Fruit fly (Drosophila melanogaster) whole organism, prepupa: ENCODE data around the gene Lsp1gamma.

Experiments
- Blimp-1 ChIP-seq: fragments of 200-800 bp; sonication (Bioruptor generic); optimal IDR thresholded peaks from 3 replicates; lab custom pipeline; 2017; ENCODE audit warnings: missing biosample characterization, missing genetic modification characterization, mild to moderate bottlenecking, moderate library complexity, missing genetic modification reagents
- CG10631 ChIP-seq: fragments of 200-800 bp; sonication (Bioruptor generic); optimal IDR thresholded peaks from 2 replicates; lab custom pipeline; 2016; ENCODE audit warnings: missing biosample characterization, missing genetic modification characterization
- CG10669 ChIP-seq: fragments of 200-800 bp; sonication (Bioruptor generic); optimal IDR thresholded peaks from 3 replicates; lab custom pipeline; 2018; ENCODE audit warnings: missing biosample characterization, mild to moderate bottlenecking, missing genetic modification characterization, moderate library complexity
- CG11294 ChIP-seq: fragments of 200-800 bp; sonication (Bioruptor generic); IDR thresholded peaks from 2 replicates; pipeline ENCODE4 v1.3.6; 2022; ENCODE audit warnings: missing biosample characterization, missing genetic modification characterization
- CG11762 ChIP-seq: fragments of 200-800 bp; sonication (Bioruptor generic); optimal IDR thresholded peaks from 3 replicates; lab custom pipeline; 2016; ENCODE audit warnings: missing biosample characterization, missing genetic modification characterization; ENCODE audit not compliant: insufficient read depth
- CG11902 ChIP-seq: fragments of 200-800 bp; sonication (Bioruptor generic); optimal IDR thresholded peaks from 3 replicates; lab custom pipeline; 2016; ENCODE audit warnings: missing biosample characterization, missing genetic modification characterization
- CG15336 ChIP-seq: fragments of 200-800 bp; sonication (Bioruptor generic); IDR thresholded peaks from 2 replicates; pipeline ENCODE4 v1.3.6; 2022; ENCODE audit warnings: missing biosample characterization, missing genetic modification characterization
- CG1621 ChIP-seq: fragments of 200-800 bp; sonication (Bioruptor generic); optimal IDR thresholded peaks from 3 replicates; lab custom pipeline; 2018; ENCODE audit warnings: missing biosample characterization, mild to moderate bottlenecking, missing genetic modification characterization
- CG16779 ChIP-seq: fragments of 200-800 bp; sonication (Bioruptor generic); optimal IDR thresholded peaks from 3 replicates; lab custom pipeline; 2017; ENCODE audit warnings: missing biosample characterization, mild to moderate bottlenecking, missing genetic modification characterization
- CG3032 ChIP-seq: fragments of 200-800 bp; optimal IDR thresholded peaks from 2 replicates; lab custom pipeline; 2019; ENCODE audit warnings: missing biosample characterization, mild to moderate bottlenecking, missing genetic modification characterization, moderate library complexity
- CG32006 ChIP-seq: fragments of 200-800 bp; sonication (Bioruptor generic); optimal IDR thresholded peaks from 3 replicates; lab custom pipeline; 2017; ENCODE audit warnings: missing biosample characterization, mild to moderate bottlenecking, missing genetic modification characterization
- CG34406 ChIP-seq: fragments of 200-800 bp; sonication (Bioruptor generic); optimal IDR thresholded peaks from 3 replicates; lab custom pipeline; 2016; ENCODE audit warnings: missing biosample characterization, missing genetic modification characterization
- CG3919 ChIP-seq: fragments of 200-800 bp; sonication (Bioruptor generic); optimal IDR thresholded peaks from 3 replicates; lab custom pipeline; 2016; ENCODE audit warnings: missing biosample characterization, missing genetic modification characterization
- CG6163 ChIP-seq: fragments of 200-800 bp; sonication (Bioruptor generic); IDR thresholded peaks from 3 replicates; pipeline ENCODE4 v1.3.6; 2022; ENCODE audit warnings: missing biosample characterization, missing genetic modification characterization
- CG6276 ChIP-seq: fragments of 200-800 bp; sonication (Bioruptor generic); optimal IDR thresholded peaks from 2 replicates; lab custom pipeline; 2017; ENCODE audit warnings: missing biosample characterization, mild to moderate bottlenecking, missing genetic modification characterization
- CG6792 ChIP-seq: fragments of 200-800 bp; sonication (Bioruptor generic); optimal IDR thresholded peaks from 3 replicates; lab custom pipeline; 2016; ENCODE audit warnings: missing biosample characterization, missing genetic modification characterization
- CG6808 ChIP-seq: fragments of 200-800 bp; sonication (Bioruptor generic); optimal IDR thresholded peaks from 3 replicates; lab custom pipeline; 2017; ENCODE audit warnings: missing biosample characterization, missing genetic modification characterization, mild to moderate bottlenecking, moderate library complexity, missing genetic modification reagents
- CG7368 ChIP-seq: fragments of 200-800 bp; sonication (Bioruptor generic); optimal IDR thresholded peaks from 3 replicates; lab custom pipeline; 2016; ENCODE audit warnings: missing biosample characterization, missing genetic modification characterization
- CG8119 ChIP-seq: fragments of 200-800 bp; sonication (Bioruptor generic); IDR thresholded peaks from 3 replicates; pipeline ENCODE4 v1.3.6; 2022; ENCODE audit warnings: missing biosample characterization, missing genetic modification characterization
- CG8319 ChIP-seq: fragments of 200-800 bp; sonication (Bioruptor generic); optimal IDR thresholded peaks from 3 replicates; lab custom pipeline; 2016; ENCODE audit warnings: missing biosample characterization, missing genetic modification characterization
- CG8632 ChIP-seq: fragments of 200-800 bp; sonication (Bioruptor generic); optimal IDR thresholded peaks from 3 replicates; lab custom pipeline; 2016; ENCODE audit warnings: missing biosample characterization, missing genetic modification characterization
- CG9139 ChIP-seq: fragments of 200-800 bp; sonication (Bioruptor generic); optimal IDR thresholded peaks from 3 replicates; lab custom pipeline; 2017; ENCODE audit warnings: missing biosample characterization, mild to moderate bottlenecking, missing genetic modification characterization
- Eip75B ChIP-seq: fragments of 200-800 bp; sonication (Bioruptor generic); optimal IDR thresholded peaks from 3 replicates; lab custom pipeline; 2016; ENCODE audit warnings: missing biosample characterization, missing genetic modification characterization
- Eip93F ChIP-seq: fragments of 200-800 bp; sonication (Bioruptor generic); optimal IDR thresholded peaks from 2 replicates; lab custom pipeline; 2016; ENCODE audit warnings: missing biosample characterization, mild to moderate bottlenecking, missing genetic modification characterization
- Ets21C ChIP-seq: fragments of 200-800 bp; sonication (Bioruptor generic); optimal IDR thresholded peaks from 3 replicates; lab custom pipeline; 2016; ENCODE audit warnings: missing biosample characterization, missing genetic modification characterization
- Ets96B ChIP-seq: fragments of 200-800 bp; optimal IDR thresholded peaks from 2 replicates; lab custom pipeline; 2019; ENCODE audit warnings: missing biosample characterization, mild to moderate bottlenecking, missing genetic modification characterization, moderate library complexity
- Hr38 ChIP-seq: sonication (Bioruptor generic); optimal IDR thresholded peaks from 2 replicates; lab custom pipeline; 2016; ENCODE audit warnings: missing biosample characterization, missing genetic modification characterization
- Hr4 ChIP-seq: fragments of 200-800 bp; sonication (Bioruptor generic); optimal IDR thresholded peaks from 3 replicates; lab custom pipeline; 2016; ENCODE audit warnings: missing biosample characterization, missing genetic modification characterization
- Lpt ChIP-seq: fragments of 200-800 bp; sonication (Bioruptor generic); optimal IDR thresholded peaks from 3 replicates; lab custom pipeline; 2016; ENCODE audit warnings: missing biosample characterization, missing genetic modification characterization
- Met ChIP-seq: fragments of 200-800 bp; sonication (Bioruptor generic); optimal IDR thresholded peaks from 3 replicates; lab custom pipeline; 2016; ENCODE audit warnings: missing biosample characterization, missing genetic modification characterization
- OdsH ChIP-seq: fragments of 200-800 bp; sonication (Bioruptor generic); optimal IDR thresholded peaks from 3 replicates; lab custom pipeline; 2016; ENCODE audit warnings: missing biosample characterization, missing genetic modification characterization
- Smox ChIP-seq: fragments of 200-800 bp; sonication (Bioruptor generic); optimal IDR thresholded peaks from 3 replicates; lab custom pipeline; 2016; ENCODE audit warnings: missing biosample characterization, missing genetic modification characterization
- Sox102F ChIP-seq: fragments of 200-800 bp; sonication (Bioruptor generic); optimal IDR thresholded peaks from 2 replicates; lab custom pipeline; 2016; ENCODE audit warnings: missing biosample characterization, mild to moderate bottlenecking, missing genetic modification characterization
- Sox14 ChIP-seq: fragments of 200-800 bp; sonication (Bioruptor generic); optimal IDR thresholded peaks from 3 replicates; lab custom pipeline; 2016; ENCODE audit warnings: missing biosample characterization, missing genetic modification characterization
- Sox15 ChIP-seq: fragments of 200-800 bp; sonication (Bioruptor generic); optimal IDR thresholded peaks from 3 replicates; lab custom pipeline; 2016; ENCODE audit warnings: missing biosample characterization, missing genetic modification characterization
- achi ChIP-seq: fragments of 200-800 bp; sonication (Bioruptor generic); optimal IDR thresholded peaks from 3 replicates; lab custom pipeline; 2016; ENCODE audit warnings: missing biosample characterization, missing genetic modification characterization
- acj6 ChIP-seq: fragments of 200-800 bp; sonication (Bioruptor generic); optimal IDR thresholded peaks from 3 replicates; lab custom pipeline; 2016; ENCODE audit warnings: missing biosample characterization, missing genetic modification characterization
- cyc ChIP-seq: fragments of 200-800 bp; sonication (Bioruptor generic); optimal IDR thresholded peaks from 3 replicates; lab custom pipeline; 2016; ENCODE audit warnings: missing biosample characterization, missing genetic modification characterization
- dac ChIP-seq: fragments of 200-800 bp; sonication (Bioruptor generic); optimal IDR thresholded peaks from 2 replicates; lab custom pipeline; 2017; ENCODE audit warnings: missing biosample characterization, mild to moderate bottlenecking, missing genetic modification characterization
- eg ChIP-seq: fragments of 200-800 bp; sonication (Bioruptor generic); IDR thresholded peaks from 3 replicates; pipeline ENCODE4 v1.3.6; 2022; ENCODE audit warnings: missing biosample characterization, missing genetic modification characterization
- esn ChIP-seq: fragments of 200-800 bp; sonication (Bioruptor generic); optimal IDR thresholded peaks from 2 replicates; lab custom pipeline; 2016; ENCODE audit warnings: missing biosample characterization, mild to moderate bottlenecking, missing genetic modification characterization, moderate library complexity
- fd85E ChIP-seq: fragments of 200-800 bp; sonication (Bioruptor generic); optimal IDR thresholded peaks from 3 replicates; lab custom pipeline; 2016; ENCODE audit warnings: missing biosample characterization, missing genetic modification characterization
- fkh ChIP-seq: fragments of 200-800 bp; sonication (Bioruptor generic); optimal IDR thresholded peaks from 3 replicates; lab custom pipeline; 2017; ENCODE audit warnings: missing biosample characterization, mild to moderate bottlenecking, missing genetic modification characterization, moderate library complexity
- lz ChIP-seq: fragments of 200-800 bp; sonication (Bioruptor generic); optimal IDR thresholded peaks from 3 replicates; lab custom pipeline; 2016; ENCODE audit warnings: missing biosample characterization, missing genetic modification characterization
- net ChIP-seq: fragments of 200-800 bp; sonication (Bioruptor generic); optimal IDR thresholded peaks from 3 replicates; lab custom pipeline; 2016; ENCODE audit warnings: missing biosample characterization, missing genetic modification characterization
- pdm3 ChIP-seq: fragments of 200-800 bp; sonication (Bioruptor generic); optimal IDR thresholded peaks from 3 replicates; lab custom pipeline; 2016; ENCODE audit warnings: missing biosample characterization, missing genetic modification characterization
- salr ChIP-seq, 2 experiments: fragments of 200-800 bp; sonication (Bioruptor generic); optimal IDR thresholded peaks; 3 replicates each; lab custom pipeline; 2016 to 2018; ENCODE audit warnings: missing biosample characterization in 2 of 2, missing genetic modification characterization in 2 of 2, mild to moderate bottlenecking in 1 of 2
- spab ChIP-seq: fragments of 200-800 bp; sonication (Bioruptor generic); optimal IDR thresholded peaks from 2 replicates; lab custom pipeline; 2017; ENCODE audit warnings: missing biosample characterization, mild to moderate bottlenecking, missing genetic modification characterization, missing genetic modification reagents
- svp ChIP-seq: fragments of 200-800 bp; sonication (Bioruptor generic); peaks from one replicate; lab custom pipeline; 2016; ENCODE audit warnings: missing biosample characterization, missing genetic modification characterization
- topi ChIP-seq: fragments of 200-800 bp; sonication (Bioruptor generic); optimal IDR thresholded peaks from 3 replicates; lab custom pipeline; 2016; ENCODE audit warnings: missing biosample characterization, missing genetic modification characterization
- vri ChIP-seq: fragments of 200-800 bp; sonication (Bioruptor generic); optimal IDR thresholded peaks from 3 replicates; lab custom pipeline; 2016; ENCODE audit warnings: missing biosample characterization, mild to moderate bottlenecking, missing genetic modification characterization

Lsp1gamma gene

DNA sequence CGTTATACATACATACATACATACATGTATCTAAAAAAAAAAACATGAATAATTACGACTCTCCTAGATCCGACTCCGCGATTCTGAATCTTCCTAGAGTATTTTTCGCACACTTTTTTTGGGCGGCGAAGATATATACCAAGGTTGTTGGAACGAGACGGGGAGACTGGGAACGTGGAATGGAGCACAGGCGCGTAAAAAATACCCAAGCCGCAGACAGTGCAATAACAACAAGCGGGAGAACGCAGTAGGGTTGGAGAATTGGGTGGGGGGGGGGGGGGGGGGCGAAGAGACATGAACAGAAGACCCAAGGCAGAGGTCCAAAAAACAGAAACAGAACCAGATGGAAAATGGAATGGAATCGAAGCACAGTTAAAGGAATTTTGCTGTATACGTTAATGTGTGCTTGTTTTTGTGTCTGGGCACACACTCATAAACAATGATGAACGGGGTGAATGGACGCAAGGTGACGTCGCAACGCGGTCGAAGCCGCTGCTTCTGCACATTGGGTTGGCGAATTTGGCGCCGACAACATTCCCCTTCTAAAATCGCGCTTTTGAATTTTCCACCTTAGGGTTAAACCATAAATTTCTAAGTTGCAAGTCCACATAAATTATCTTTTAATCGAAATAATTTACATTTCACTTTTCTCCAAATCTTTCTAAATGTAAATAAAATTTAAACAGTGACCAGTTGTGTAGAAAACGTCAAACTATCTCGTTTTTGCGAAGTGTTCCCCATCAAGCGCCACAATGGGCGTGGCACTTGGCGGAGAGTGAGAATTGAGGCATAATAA lies 7.3 kb downstream of the Lsp1gamma start:
- TF ChIP-seq cyc (GFP tag; lab: Kevin White, UChicago) (peak; percentile 71), esn (GFP tag; lab: Kevin White, UChicago) (peak; percentile 73), Ets96B (peak; percentile 73), vri (GFP tag; lab: Kevin White, UChicago) (peak; percentile 76), CG16779 (tag; lab: Kevin White, UChicago) (peak; percentile 27), CG8632 (GFP tag; lab: Kevin White, UChicago) (peak; percentile 58), fd85E (no peak), Hr4 (GFP tag; lab: Kevin White, UChicago) (peak; percentile 36), Ets21C (GFP tag; lab: Kevin White, UChicago) (peak; percentile 47), CG1621 (tag; lab: Kevin White, UChicago) (peak; percentile 18), CG15336 (GFP tag; lab: Robert Waterston, UW) (no peak), CG8319 (GFP tag; lab: Kevin White, UChicago) (no peak), CG11294 (GFP tag; lab: Robert Waterston, UW) (no peak), net (GFP tag; lab: Kevin White, UChicago) (peak; percentile 40), CG3919 (peak; percentile 68), CG6163 (GFP tag; lab: Robert Waterston, UW) (no peak; the same call in 2 of the 3 replicates), CG7368 (GFP tag; lab: Kevin White, UChicago) (peak; percentile 58), CG10669 (peak; percentile 68), salr (GFP tag; optimal IDR thresholded peaks at IDR 0.05; lab: Kevin White, UChicago) (peak; percentile 53 to 64), achi (GFP tag; lab: Kevin White, UChicago) (peak; percentile 68), Sox102F (peak; percentile 84), Smox (GFP tag; lab: Kevin White, UChicago) (peak; percentile 70), CG6276 (peak; percentile 7), spab (GFP tag; lab: Kevin White, UChicago) (peak; percentile 71), pdm3 (GFP tag; lab: Kevin White, UChicago) (peak; percentile 66), Hr38 (GFP tag; lab: Kevin White, UChicago) (no peak), Lpt (GFP tag; lab: Kevin White, UChicago) (peak; percentile 33), Eip75B (GFP tag; lab: Kevin White, UChicago) (peak; percentile 75), CG34406 (peak; percentile 30), CG3032 (tag; lab: Kevin White, UChicago) (peak; percentile 74), CG11762 (peak; percentile 20), CG32006 (GFP tag; lab: Kevin White, UChicago) (peak; percentile 52), topi (GFP tag; lab: Kevin White, UChicago) (peak; percentile 84), svp (GFP tag; lab: Kevin White, UChicago) (peak; percentile 86), CG6792 (GFP tag; lab: Kevin White, UChicago) (peak; percentile 21), CG9139 (GFP tag; lab: Kevin White, UChicago) (no peak), Blimp-1 (GFP tag; lab: Kevin White, UChicago) (peak; percentile 33), acj6 (GFP tag; lab: Kevin White, UChicago) (peak; percentile 75), CG11902 (GFP tag; lab: Kevin White, UChicago) (peak; percentile 9), Met (GFP tag; lab: Kevin White, UChicago) (peak; percentile 81), OdsH (GFP tag; lab: Kevin White, UChicago) (peak; percentile 71), fkh (no peak), CG6808 (GFP tag; lab: Kevin White, UChicago) (peak; percentile 58), Sox15 (GFP tag; lab: Kevin White, UChicago) (peak; percentile 25), eg (0 out of 3 replicates have a peak, but pooled peaks have one; percentile 37), Eip93F (GFP tag; lab: Kevin White, UChicago) (no peak), CG10631 (GFP tag; lab: Kevin White, UChicago) (peak; percentile 31), CG8119 (GFP tag; lab: Robert Waterston, UW) (0 out of 3 replicates have a peak, but pooled peaks have one; percentile 20), lz (GFP tag; lab: Kevin White, UChicago) (peak; percentile 42), Sox14 (GFP tag; lab: Kevin White, UChicago) (peak; percentile 83), dac (GFP tag; lab: Kevin White, UChicago) (no peak)
